Worm (Caenorhabditis elegans) whole organism, L4/young adult: ENCODE results near the gene mdf-2.

Experiments used
- W03F9.2 ChIP-seq: fragments of 150-350 bp; optimal IDR thresholded peaks from 2 replicates; lab custom pipeline; 2014; ENCODE audit warnings: missing biosample characterization, missing genetic modification characterization
- dao-5 ChIP-seq: sonication (generic microtip); optimal IDR thresholded peaks from 2 replicates; lab custom pipeline; 2016; ENCODE audit warnings: missing genotype, missing genetic modification characterization, moderate library complexity, missing compliant biosample characterization

- TF ChIP-seq dao-5 (tag; lab: Kevin White, UChicago) (no peak), W03F9.2 (tag; lab: Kevin White, UChicago) (no peak)
Observed at ce11 chrIV:2630145-2630544, 10.8 kb downstream of the mdf-2 start.
